Worm (Caenorhabditis elegans): ENCODE data around the gene T05C3.2.

T05C3.2 gene

ce11 chrV:5548051-5548450 lies 54.5 kb downstream of the T05C3.2 start, which contains the start of gene ugt-48:
Gene ugt-48 (minus strand): TSS chrV:5548062.
- TF ChIP-seq mec-3 (tag; optimal IDR thresholded peaks at IDR 0.05; ENCODE audit: borderline replicate concordance) = no peak
- TF ChIP-seq ama-1 (optimal IDR thresholded peaks at IDR 0.05) = no peak
- no peak for TF ChIP-seq ceh-24 (tag; optimal IDR thresholded peaks at IDR 0.05)
- no peak for TF ChIP-seq nfya-1 (tag; optimal IDR thresholded peaks at IDR 0.05)
- no peak for TF ChIP-seq ceh-34 (tag; optimal IDR thresholded peaks at IDR 0.05)
- TF ChIP-seq sox-4 (tag; optimal IDR thresholded peaks at IDR 0.05) = no peak
- TF ChIP-seq ttx-3 (tag; optimal IDR thresholded peaks at IDR 0.05) = no peak

DNA sequence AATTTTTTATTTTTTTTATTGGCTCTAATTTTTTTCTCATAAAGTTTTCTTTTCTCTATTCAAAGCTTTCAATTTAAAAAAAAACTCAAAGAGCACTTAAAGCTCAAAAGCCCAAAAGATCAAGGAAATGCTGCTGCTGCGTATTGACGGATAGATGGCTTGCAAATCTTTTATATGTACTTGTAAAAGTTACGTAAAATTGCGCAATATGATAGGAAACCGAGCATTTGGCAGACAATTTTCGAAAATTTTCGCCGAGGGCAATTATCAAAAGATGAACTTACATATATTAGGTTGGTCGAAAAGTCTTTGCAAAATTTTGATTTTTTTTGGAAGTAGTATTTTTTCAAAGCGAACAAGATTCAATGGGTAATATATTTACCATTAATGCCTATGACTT lies 55.0 kb downstream of the T05C3.2 start:
- TF ChIP-seq odd-2 (tag; optimal IDR thresholded peaks at IDR 0.05) = no peak
- no peak for TF ChIP-seq dve-1 (tag; optimal IDR thresholded peaks at IDR 0.05)
- no peak for TF ChIP-seq lin-11 (tag; optimal IDR thresholded peaks at IDR 0.05)
- TF ChIP-seq npax-4 (tag; optimal IDR thresholded peaks at IDR 0.05) = no peak
- no peak for TF ChIP-seq nhr-232 (tag; optimal IDR thresholded peaks at IDR 0.05)
- TF ChIP-seq pag-3 (tag; optimal IDR thresholded peaks at IDR 0.05; ENCODE audit: borderline replicate concordance) = no peak
- TF ChIP-seq ref-2 (tag; optimal IDR thresholded peaks at IDR 0.05) = no peak
